Fruit fly (Drosophila melanogaster): Measurements from ENCODE around the gene crp.

crp gene

DNA sequence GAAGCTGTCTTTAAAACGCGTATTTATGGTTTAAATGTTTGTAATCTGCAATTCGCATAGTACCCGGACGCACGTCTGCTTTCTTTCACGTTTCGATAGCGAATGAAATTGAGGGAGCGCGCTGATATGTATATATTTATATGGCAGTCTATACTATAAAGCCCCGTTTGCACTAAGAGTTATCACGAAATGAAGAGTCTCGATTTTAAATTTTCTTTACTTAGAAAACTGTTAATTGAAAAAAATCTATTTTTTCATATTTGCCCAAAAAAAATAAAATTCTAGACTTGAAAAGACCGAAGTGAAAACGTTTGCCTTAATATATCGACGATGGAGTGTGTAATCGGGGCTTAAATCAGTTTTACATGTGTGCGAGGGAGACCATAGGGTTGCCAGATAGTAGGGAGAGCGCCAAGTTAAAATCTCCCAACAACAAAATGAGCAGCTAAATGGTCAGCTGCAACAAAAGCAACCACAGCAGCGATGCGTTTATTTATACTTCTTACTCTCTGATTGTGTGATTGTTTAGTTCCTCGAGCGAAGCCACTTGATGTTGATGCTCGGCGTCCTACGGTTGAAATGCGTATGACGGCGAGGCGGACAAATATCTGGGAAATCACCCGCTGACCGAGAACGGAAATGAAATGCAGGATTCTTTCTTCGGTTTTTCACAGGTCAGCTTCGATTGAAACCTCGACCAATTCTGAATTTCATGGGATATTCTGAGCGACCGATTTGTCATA, 38.2 kb upstream of the crp start, which contains the start of gene cact (continued):
- TF ChIP-seq cwo (GFP tag; optimal IDR thresholded peaks at IDR 0.05), result peak; percentile 89
- TF ChIP-seq psq (GFP tag; optimal IDR thresholded peaks at IDR 0.05), result peak; percentile 72
- peak; percentile 93 for TF ChIP-seq CG34422 (GFP tag; IDR thresholded peaks at IDR 0.05)
- peak; percentile 85 for TF ChIP-seq CG13296 (GFP tag; optimal IDR thresholded peaks at IDR 0.05)
- TF ChIP-seq pb (GFP tag; optimal IDR thresholded peaks at IDR 0.05), result peak; percentile 73
- TF ChIP-seq lola (GFP tag; optimal IDR thresholded peaks at IDR 0.05), result peak in 1 of 3 experiments; percentile 90
- peak; percentile 95 for TF ChIP-seq NC2β (GFP tag; optimal IDR thresholded peaks at IDR 0.05)
- TF ChIP-seq Poxn (GFP tag; IDR thresholded peaks at IDR 0.05), result peak; percentile 56; the same call in 1 of the 2 replicates
- no peak; the same call in 2 of the 3 replicates for TF ChIP-seq HLH4C (GFP tag; IDR thresholded peaks at IDR 0.05; ENCODE audit: partially characterized antibody)
- TF ChIP-seq CG16813 (GFP tag; IDR thresholded peaks at IDR 0.05; ENCODE audit: partially characterized antibody), result peak; percentile 57; the same call in 2 of the 3 replicates
- TF ChIP-seq run (tag; optimal IDR thresholded peaks at IDR 0.05), result peak; percentile 89

- no peak for TF ChIP-seq ato (GFP tag; IDR thresholded peaks at IDR 0.05; ENCODE audit: partially characterized antibody)
- peak; percentile 93 for TF ChIP-seq crol (GFP tag; IDR thresholded peaks at IDR 0.05)
- TF ChIP-seq cg (GFP tag; optimal IDR thresholded peaks at IDR 0.05), result peak; percentile 83
- TF ChIP-seq kah (GFP tag; optimal IDR thresholded peaks at IDR 0.05), result peak; percentile 98
- TF ChIP-seq sr (GFP tag; IDR thresholded peaks at IDR 0.05), result 0 out of 3 replicates have a peak, but pooled peaks have one; percentile 8
- TF ChIP-seq so (GFP tag; IDR thresholded peaks at IDR 0.05), result 0 out of 3 replicates have a peak, but pooled peaks have one; percentile 25
- TF ChIP-seq CG11696 (GFP tag; IDR thresholded peaks at IDR 0.05), result 0 out of 2 replicates have a peak, but pooled peaks have one; percentile 28
- peak; percentile 62 for TF ChIP-seq corto (GFP tag; optimal IDR thresholded peaks at IDR 0.05)
- TF ChIP-seq pan (optimal IDR thresholded peaks at IDR 0.05), result no peak
- peak in 1 of 2 experiments; percentile 74 for TF ChIP-seq pan (GFP tag; optimal IDR thresholded peaks at IDR 0.05 in 1 of 2, IDR thresholded peaks at IDR 0.05 in 1 of 2)
- TF ChIP-seq ara (GFP tag; IDR thresholded peaks at IDR 0.05), result peak; percentile 54
- peak; percentile 1 for TF ChIP-seq mirr (GFP tag; optimal IDR thresholded peaks at IDR 0.05)
- TF ChIP-seq Med (GFP tag), result peak; percentile 46
- TF ChIP-seq gt (GFP tag; IDR thresholded peaks at IDR 0.05), result no peak
- TF ChIP-seq HLH3B (GFP tag; IDR thresholded peaks at IDR 0.05), result peak; percentile 7; the same call in 1 of the 2 replicates
- peak; percentile 82 for TF ChIP-seq scrt (GFP tag; optimal IDR thresholded peaks at IDR 0.05)
- peak; percentile 73 for TF ChIP-seq nom (GFP tag; optimal IDR thresholded peaks at IDR 0.05)
- peak; percentile 4 for TF ChIP-seq tup (GFP tag; optimal IDR thresholded peaks at IDR 0.05)
- TF ChIP-seq ci (GFP tag; IDR thresholded peaks at IDR 0.05), result peak; percentile 72; the same call in 2 of the 3 replicates
- TF ChIP-seq ATbp (GFP tag; optimal IDR thresholded peaks at IDR 0.05), result peak; percentile 5
- TF ChIP-seq BtbVII (GFP tag; optimal IDR thresholded peaks at IDR 0.05), result no peak
- no peak for TF ChIP-seq Jarid2 (GFP tag; optimal IDR thresholded peaks at IDR 0.05)
- TF ChIP-seq seq (GFP tag; IDR thresholded peaks at IDR 0.05), result peak; percentile 29; the same call in 1 of the 2 replicates
- TF ChIP-seq ranshi (GFP tag; IDR thresholded peaks at IDR 0.05), result 0 out of 2 replicates have a peak, but pooled peaks have one; percentile 10
- peak; percentile 9 for TF ChIP-seq CG6765 (GFP tag; optimal IDR thresholded peaks at IDR 0.05)
- TF ChIP-seq zfh1 (GFP tag; IDR thresholded peaks at IDR 0.05), result no peak
- TF ChIP-seq CG7987 (GFP tag; optimal IDR thresholded peaks at IDR 0.05), result peak; percentile 16
- TF ChIP-seq CG10321 (GFP tag; IDR thresholded peaks at IDR 0.05), result peak; percentile 94
- TF ChIP-seq E2f1 (GFP tag; IDR thresholded peaks at IDR 0.05), result peak; percentile 63; the same call in 1 of the 2 replicates
- TF ChIP-seq CG10431 (GFP tag; optimal IDR thresholded peaks at IDR 0.05), result peak; percentile 15
- TF ChIP-seq emc (GFP tag; optimal IDR thresholded peaks at IDR 0.05), result no peak
- peak; percentile 70; the same call in 2 of the 3 replicates for TF ChIP-seq CG34422 (GFP tag; IDR thresholded peaks at IDR 0.05)
- peak; percentile 11 for TF ChIP-seq CG11504 (tag; optimal IDR thresholded peaks at IDR 0.05)
- peak in 1 of 2 experiments; percentile 12 for TF ChIP-seq Trl (optimal IDR thresholded peaks at IDR 0.05)
- no peak for TF ChIP-seq Trl (GFP tag; optimal IDR thresholded peaks at IDR 0.05)
- TF ChIP-seq row (GFP tag; IDR thresholded peaks at IDR 0.05), result peak; percentile 11; the same call in 1 of the 3 replicates
- 0 out of 2 replicates have a peak, but pooled peaks have one; percentile 27 for TF ChIP-seq Rfx (GFP tag; IDR thresholded peaks at IDR 0.05)
These were observed 37.3 kb upstream of the crp start for dm6 chr2L:16324833-16325232.

Measured in whole organism, embryonic.